Fruit fly (Drosophila melanogaster) whole organism, embryonic: ENCODE measurements around the gene CG31178.

ENCODE experiments used
- CG10267 ChIP-seq: fragments of 200-800 bp; sonication (Bioruptor generic); optimal IDR thresholded peaks from 2 replicates; lab custom pipeline; 2018; ENCODE audit warnings: missing biosample characterization, mild to moderate bottlenecking, missing genetic modification characterization, moderate library complexity
- CG10565 ChIP-seq: fragments of 200-800 bp; sonication (Bioruptor generic); optimal IDR thresholded peaks from 3 replicates; lab custom pipeline; 2016; ENCODE audit warnings: missing biosample characterization, mild to moderate bottlenecking, missing genetic modification characterization
- CG12236 ChIP-seq: fragments of 200-800 bp; sonication (Bioruptor generic); optimal IDR thresholded peaks from 2 replicates; lab custom pipeline; 2016; ENCODE audit warnings: missing biosample characterization, missing genetic modification characterization
- CG12942 ChIP-seq: fragments of 200-800 bp; sonication (Bioruptor generic); optimal IDR thresholded peaks from 3 replicates; lab custom pipeline; 2016; ENCODE audit warnings: missing biosample characterization, missing genetic modification characterization
- CG13424 ChIP-seq: fragments of 200-800 bp; sonication (Bioruptor generic); optimal IDR thresholded peaks from 2 replicates; lab custom pipeline; 2019; ENCODE audit warnings: missing biosample characterization, mild to moderate bottlenecking, missing genetic modification characterization, moderate library complexity
- CG1603 ChIP-seq: fragments of 200-800 bp; sonication (Bioruptor generic); optimal IDR thresholded peaks from 2 replicates; lab custom pipeline; 2019; ENCODE audit warnings: missing biosample characterization, mild to moderate bottlenecking, missing genetic modification characterization, moderate library complexity
- CG16813 ChIP-seq: fragments of 200-800 bp; sonication (Bioruptor generic); IDR thresholded peaks from 3 replicates; pipeline ENCODE4 v1.3.6; 2022; ENCODE audit warnings: missing biosample characterization, missing genetic modification characterization; ENCODE audit not compliant: partially characterized antibody
- CG2875 ChIP-seq: fragments of 200-800 bp; sonication (Bioruptor generic); optimal IDR thresholded peaks from 2 replicates; lab custom pipeline; 2017; ENCODE audit warnings: missing biosample characterization, mild to moderate bottlenecking, missing genetic modification characterization, missing genetic modification reagents
- CG30403 ChIP-seq: fragments of 200-800 bp; sonication (Bioruptor generic); optimal IDR thresholded peaks from 3 replicates; lab custom pipeline; 2016; ENCODE audit warnings: missing biosample characterization, missing genetic modification characterization
- CG3065 ChIP-seq: fragments of 200-800 bp; sonication (Bioruptor generic); optimal IDR thresholded peaks from 2 replicates; lab custom pipeline; 2016; ENCODE audit warnings: missing biosample characterization, missing genetic modification characterization
- CG32767 ChIP-seq: fragments of 200-800 bp; sonication (Bioruptor generic); IDR thresholded peaks from 2 replicates; pipeline ENCODE4 v1.3.6; 2022; ENCODE audit warnings: missing biosample characterization, missing genetic modification characterization
- CG33557 ChIP-seq: fragments of 200-800 bp; sonication (Bioruptor generic); optimal IDR thresholded peaks from 2 replicates; lab custom pipeline; 2019; ENCODE audit warnings: missing biosample characterization, mild to moderate bottlenecking, missing genetic modification characterization, moderate library complexity
- CG34224 ChIP-seq: fragments of 200-800 bp; sonication (Bioruptor generic); IDR thresholded peaks from 3 replicates; pipeline ENCODE4 v1.3.6; 2022; ENCODE audit warnings: missing biosample characterization, missing genetic modification characterization; ENCODE audit not compliant: partially characterized antibody
- CG34376 ChIP-seq: fragments of 200-800 bp; sonication (Bioruptor generic); optimal IDR thresholded peaks from 2 replicates; lab custom pipeline; 2018; ENCODE audit warnings: missing biosample characterization, mild to moderate bottlenecking, missing genetic modification characterization
- CG34422 ChIP-seq: fragments of 200-800 bp; sonication (Bioruptor generic); IDR thresholded peaks from 3 replicates; pipeline ENCODE4 v1.3.6; 2022; ENCODE audit warnings: missing biosample characterization, missing genetic modification characterization
- CG4617 ChIP-seq: fragments of 200-800 bp; sonication (Bioruptor generic); optimal IDR thresholded peaks from 3 replicates; lab custom pipeline; 2016; ENCODE audit warnings: missing biosample characterization, missing genetic modification characterization, borderline replicate concordance
- CG6689 ChIP-seq: fragments of 200-800 bp; sonication (Bioruptor generic); IDR thresholded peaks from 2 replicates; pipeline ENCODE4 v1.3.6; 2022; ENCODE audit warnings: missing biosample characterization, missing genetic modification characterization
- CG6765 ChIP-seq: fragments of 200-800 bp; sonication (Bioruptor generic); optimal IDR thresholded peaks from 3 replicates; lab custom pipeline; 2017; ENCODE audit warnings: missing biosample characterization, mild to moderate bottlenecking, missing genetic modification characterization
- CG6791 ChIP-seq: fragments of 200-800 bp; sonication (Bioruptor generic); IDR thresholded peaks from 3 replicates; pipeline ENCODE4 v1.3.6; 2022; ENCODE audit warnings: missing biosample characterization, missing genetic modification characterization; ENCODE audit not compliant: partially characterized antibody
- CG7556 ChIP-seq: fragments of 200-800 bp; sonication (Bioruptor generic); optimal IDR thresholded peaks from 2 replicates; lab custom pipeline; 2017; ENCODE audit warnings: missing biosample characterization, mild to moderate bottlenecking, missing genetic modification characterization
- CG7839 ChIP-seq: fragments of 200-800 bp; sonication (Bioruptor generic); optimal IDR thresholded peaks from 3 replicates; lab custom pipeline; 2018; ENCODE audit warnings: missing biosample characterization, mild to moderate bottlenecking, missing genetic modification characterization, moderate library complexity
- CG8924 ChIP-seq: fragments of 200-800 bp; optimal IDR thresholded peaks from 3 replicates; lab custom pipeline; 2019; ENCODE audit warnings: missing biosample characterization, mild to moderate bottlenecking, missing genetic modification characterization, moderate library complexity
- CG9215 ChIP-seq: fragments of 200-800 bp; sonication (Bioruptor generic); IDR thresholded peaks from 2 replicates; pipeline ENCODE4 v1.3.6; 2022; ENCODE audit warnings: missing biosample characterization, missing genetic modification characterization
- CG9876 ChIP-seq: fragments of 200-800 bp; sonication (Bioruptor generic); optimal IDR thresholded peaks from 2 replicates; lab custom pipeline; 2016; ENCODE audit warnings: missing biosample characterization, missing genetic modification characterization
- CoRest ChIP-seq: fragments of 200-800 bp; sonication (Bioruptor generic); optimal IDR thresholded peaks from 3 replicates; lab custom pipeline; 2018; ENCODE audit warnings: missing biosample characterization, mild to moderate bottlenecking, missing genetic modification characterization, moderate library complexity
- Dip3 ChIP-seq: fragments of 200-800 bp; sonication (Bioruptor generic); optimal IDR thresholded peaks from 3 replicates; lab custom pipeline; 2016; ENCODE audit warnings: missing biosample characterization, missing genetic modification characterization
- Ets97D ChIP-seq: fragments of 200-800 bp; sonication (Bioruptor generic); optimal IDR thresholded peaks from 3 replicates; lab custom pipeline; 2016; ENCODE audit warnings: missing biosample characterization, missing genetic modification characterization
- Hmr ChIP-seq: fragments of 200-800 bp; sonication (Bioruptor generic); optimal IDR thresholded peaks from 3 replicates; lab custom pipeline; 2017; ENCODE audit warnings: mild to moderate bottlenecking, missing biosample characterization, missing genetic modification reagents, missing genetic modification characterization
- Kr ChIP-seq: fragments of 200-800 bp; sonication (Bioruptor generic); optimal IDR thresholded peaks from 2 replicates; lab custom pipeline; 2017; ENCODE audit warnings: missing biosample characterization, mild to moderate bottlenecking, missing genetic modification characterization
- MESR4 ChIP-seq: fragments of 200-800 bp; sonication (Bioruptor generic); optimal IDR thresholded peaks from 2 replicates; lab custom pipeline; 2018; ENCODE audit warnings: missing biosample characterization, mild to moderate bottlenecking, missing genetic modification characterization, moderate library complexity
- Mad ChIP-seq: fragments of 200-800 bp; sonication (Bioruptor generic); optimal IDR thresholded peaks from 2 replicates; lab custom pipeline; 2016; ENCODE audit warnings: missing biosample characterization, missing genetic modification characterization
- PHDP ChIP-seq: fragments of 200-800 bp; sonication (Bioruptor generic); optimal IDR thresholded peaks from 3 replicates; lab custom pipeline; 2018; ENCODE audit warnings: missing biosample characterization, mild to moderate bottlenecking, missing genetic modification characterization, moderate library complexity
- Xrp1 ChIP-seq: fragments of 200-800 bp; sonication (Bioruptor generic); IDR thresholded peaks from 2 replicates; pipeline ENCODE4 v1.3.6; 2022; ENCODE audit warnings: missing biosample characterization, missing genetic modification characterization
- abd-A ChIP-seq: fragments of 200-800 bp; sonication (Bioruptor generic); optimal IDR thresholded peaks from 3 replicates; lab custom pipeline; 2019; ENCODE audit warnings: missing biosample characterization, mild to moderate bottlenecking, missing genetic modification characterization, moderate library complexity
- al ChIP-seq: fragments of 200-800 bp; sonication (Bioruptor generic); IDR thresholded peaks from 2 replicates; pipeline ENCODE4 v1.3.6; 2022; ENCODE audit warnings: missing biosample characterization, missing genetic modification characterization
- az2 ChIP-seq: fragments of 200-800 bp; sonication (Bioruptor generic); optimal IDR thresholded peaks from 3 replicates; lab custom pipeline; 2016; ENCODE audit warnings: missing biosample characterization, missing genetic modification characterization
- cato ChIP-seq: fragments of 200-800 bp; sonication (Bioruptor generic); optimal IDR thresholded peaks from 2 replicates; lab custom pipeline; 2016; ENCODE audit warnings: missing biosample characterization, missing genetic modification characterization, borderline replicate concordance
- chn ChIP-seq: fragments of 200-800 bp; sonication (Bioruptor generic); optimal IDR thresholded peaks from 2 replicates; lab custom pipeline; 2016; ENCODE audit warnings: missing biosample characterization, missing genetic modification characterization
- dimm ChIP-seq: fragments of 200-800 bp; sonication (Bioruptor generic); IDR thresholded peaks from 2 replicates; pipeline ENCODE4 v1.3.6; 2022; ENCODE audit warnings: missing biosample characterization, missing genetic modification characterization
- exex ChIP-seq: fragments of 200-800 bp; sonication (Bioruptor generic); optimal IDR thresholded peaks from 4 replicates; lab custom pipeline; 2018; ENCODE audit warnings: missing biosample characterization, mild to moderate bottlenecking, missing genetic modification characterization, moderate library complexity
- gt ChIP-seq: fragments of 200-800 bp; sonication (Bioruptor generic); IDR thresholded peaks from 2 replicates; pipeline ENCODE4 v1.3.6; 2022; ENCODE audit warnings: missing biosample characterization, missing genetic modification characterization
- odd ChIP-seq: fragments of 200-800 bp; sonication (Bioruptor generic); optimal IDR thresholded peaks from 2 replicates; lab custom pipeline; 2017; ENCODE audit warnings: missing biosample characterization, mild to moderate bottlenecking, missing genetic modification characterization
- peb ChIP-seq: fragments of 200-800 bp; sonication (Bioruptor generic); IDR thresholded peaks from 2 replicates; pipeline ENCODE4 v1.3.6; 2022; ENCODE audit warnings: missing biosample characterization, missing genetic modification characterization
- pita ChIP-seq: fragments of 200-800 bp; sonication (Bioruptor generic); optimal IDR thresholded peaks from 2 replicates; lab custom pipeline; 2017; ENCODE audit warnings: missing biosample characterization, mild to moderate bottlenecking, missing genetic modification characterization
- pros ChIP-seq: fragments of 200-800 bp; sonication (Bioruptor generic); optimal IDR thresholded peaks from 3 replicates; lab custom pipeline; 2019; ENCODE audit warnings: missing biosample characterization, mild to moderate bottlenecking, missing genetic modification characterization, moderate library complexity
- psq ChIP-seq: fragments of 200-800 bp; sonication (Bioruptor generic); optimal IDR thresholded peaks from 2 replicates; lab custom pipeline; 2017; ENCODE audit warnings: missing biosample characterization, missing genetic modification characterization
- stwl ChIP-seq: fragments of 200-800 bp; sonication (Bioruptor generic); optimal IDR thresholded peaks from 3 replicates; lab custom pipeline; 2018; ENCODE audit warnings: missing biosample characterization, mild to moderate bottlenecking, missing genetic modification characterization, moderate library complexity
- tap ChIP-seq: fragments of 200-800 bp; optimal IDR thresholded peaks from 3 replicates; lab custom pipeline; 2019; ENCODE audit warnings: missing biosample characterization, mild to moderate bottlenecking, missing genetic modification characterization, moderate library complexity
- zen ChIP-seq: fragments of 200-800 bp; sonication (Bioruptor generic); optimal IDR thresholded peaks from 3 replicates; lab custom pipeline; 2018; ENCODE audit warnings: missing biosample characterization, mild to moderate bottlenecking, missing genetic modification characterization, moderate library complexity

The CG31178 gene

DNA sequence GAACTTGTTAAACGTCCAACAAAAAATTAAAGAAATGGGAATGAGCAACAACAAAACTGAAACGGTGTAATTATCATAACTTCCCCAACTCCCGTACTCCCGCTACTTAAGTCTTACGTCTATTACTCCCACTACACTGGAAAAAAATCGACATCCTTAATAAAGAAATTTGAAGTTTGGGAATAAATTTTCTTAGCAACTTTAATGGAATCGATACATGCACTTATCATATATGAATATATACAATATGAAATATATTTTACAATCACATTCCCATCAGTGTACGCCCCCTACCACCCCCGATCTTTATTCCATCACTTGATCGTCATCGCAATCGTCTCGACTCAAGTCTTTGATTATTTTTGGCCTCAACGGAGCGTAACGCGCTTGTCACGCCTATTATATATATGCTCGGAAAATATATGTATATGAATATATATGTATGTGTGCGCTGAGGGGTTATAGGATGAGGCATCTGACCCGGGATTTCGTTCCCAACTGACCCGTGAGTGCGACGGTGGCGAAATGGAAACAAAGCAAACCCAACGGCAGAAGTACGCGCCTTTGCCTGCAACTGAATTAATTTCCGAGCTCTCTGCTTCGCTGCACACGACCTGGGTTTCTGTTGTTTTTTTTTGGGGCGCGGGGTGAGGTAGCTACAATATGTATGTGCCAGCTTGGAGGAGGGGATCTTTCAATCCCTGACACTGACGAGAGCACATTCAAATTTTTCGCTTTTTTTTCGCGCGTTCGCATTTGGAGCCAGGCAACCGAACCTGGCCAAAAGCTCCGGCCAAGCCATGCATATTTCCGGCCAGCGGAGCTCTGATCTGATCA lies 39.1 kb upstream of the CG31178 start (continued):
- TF ChIP-seq Ets97D (GFP tag; lab: Kevin White, UChicago) (no peak), CoRest (peak; percentile 30), CG6765 (GFP tag; lab: Kevin White, UChicago) (no peak), CG16813 (no peak), CG7839 (tag; lab: Kevin White, UChicago) (peak; percentile 45), zen (tag; lab: Kevin White, UChicago) (no peak), CG2875 (GFP tag; lab: Kevin White, UChicago) (peak; percentile 60), CG10565 (GFP tag; lab: Kevin White, UChicago) (no peak), stwl (tag; lab: Kevin White, UChicago) (no peak), CG9215 (GFP tag; lab: Robert Waterston, UW) (no peak), MESR4 (GFP tag; lab: Kevin White, UChicago) (no peak), abd-A (tag; lab: Kevin White, UChicago) (no peak), CG13424 (peak; percentile 37), pita (GFP tag; lab: Kevin White, UChicago) (no peak), CG7556 (GFP tag; lab: Kevin White, UChicago) (peak; percentile 45), CG8924 (tag; lab: Kevin White, UChicago) (peak; percentile 14), dimm (GFP tag; lab: Robert Waterston, UW) (0 out of 2 replicates have a peak, but pooled peaks have one; percentile 35), CG34376 (GFP tag; lab: Kevin White, UChicago) (no peak), Mad (GFP tag; lab: Kevin White, UChicago) (no peak), CG1603 (tag; lab: Kevin White, UChicago) (peak; percentile 70), al (GFP tag; lab: Robert Waterston, UW) (no peak), CG4617 (no peak), pros (GFP tag; lab: Kevin White, UChicago) (peak; percentile 77), CG10267 (peak; percentile 18), Kr (no peak), CG12236 (no peak), gt (GFP tag; lab: Robert Waterston, UW) (no peak), az2 (peak; percentile 56), Dip3 (GFP tag; lab: Kevin White, UChicago) (no peak), Xrp1 (GFP tag; lab: Robert Waterston, UW) (peak; percentile 69), chn (no peak), psq (GFP tag; lab: Kevin White, UChicago) (no peak), CG34224 (no peak), CG33557 (peak; percentile 50), CG34422 (GFP tag; lab: Robert Waterston, UW) (no peak), Hmr (GFP tag; lab: Kevin White, UChicago) (no peak), CG32767 (GFP tag; lab: Robert Waterston, UW) (0 out of 2 replicates have a peak, but pooled peaks have one; percentile 13), PHDP (tag; lab: Kevin White, UChicago) (peak; percentile 43), cato (GFP tag; lab: Kevin White, UChicago) (no peak), CG3065 (GFP tag; lab: Kevin White, UChicago) (no peak), exex (tag; lab: Kevin White, UChicago) (no peak), odd (peak; percentile 40), CG6791 (GFP tag; lab: Robert Waterston, UW) (no peak), CG6689 (GFP tag; lab: Robert Waterston, UW) (peak; percentile 47; the same call in 1 of the 2 replicates), CG9876 (GFP tag; lab: Kevin White, UChicago) (no peak), CG12942 (GFP tag; lab: Kevin White, UChicago) (no peak), peb (GFP tag; lab: Robert Waterston, UW) (no peak), tap (tag; lab: Kevin White, UChicago) (no peak), CG30403 (GFP tag; lab: Kevin White, UChicago) (peak; percentile 5)
